Worm (Caenorhabditis elegans) whole organism, midembryonic: ENCODE data around the gene B0393.9.

ENCODE experiments used
- flt-1 ChIP-seq: fragments of 200-800 bp; sonication (Bioruptor generic); IDR thresholded peaks from 2 replicates; pipeline ENCODE4 v1.3.6; 2022; ENCODE audit warnings: missing genetic modification characterization, missing compliant biosample characterization
- klf-2 ChIP-seq: fragments of 200-800 bp; sonication (Bioruptor generic); conservative IDR thresholded peaks from 2 replicates; pipeline ENCODE4 v1.3.6; 2022; ENCODE audit warnings: missing genetic modification reagents, missing genetic modification characterization, missing compliant biosample characterization
- med-1 ChIP-seq: sonication (generic microtip); optimal IDR thresholded peaks from 2 replicates; lab custom pipeline; 2017; ENCODE audit warnings: missing genetic modification characterization, mild to moderate bottlenecking, missing compliant biosample characterization, antibody characterized with exemption, missing genetic modification reagents; ENCODE audit not compliant: insufficient read depth
- ztf-29 ChIP-seq: fragments of 200-800 bp; sonication (Bioruptor generic); IDR thresholded peaks from 2 replicates; pipeline ENCODE4 v1.3.6; 2022; ENCODE audit warnings: missing genetic modification reagents, missing genetic modification characterization, missing compliant biosample characterization

DNA sequence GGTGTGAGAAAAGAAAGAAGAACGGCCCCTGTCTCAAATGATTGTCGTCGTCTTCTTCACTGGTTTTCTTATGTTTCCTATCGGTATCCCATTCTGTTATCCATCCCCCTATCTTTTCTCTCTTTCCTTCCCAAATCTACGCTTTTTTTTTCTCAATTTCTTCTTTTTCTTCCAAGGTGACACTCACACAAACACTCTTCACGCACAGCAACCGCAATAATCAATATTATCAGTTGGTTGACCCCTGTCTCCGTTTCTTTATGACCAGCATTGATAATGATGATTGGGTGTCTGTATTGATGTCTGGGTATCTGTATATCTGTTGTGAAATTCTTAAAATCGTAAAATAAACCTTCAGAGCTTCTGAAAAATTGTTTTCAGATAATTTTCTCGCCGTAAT, 39.1 kb downstream of the B0393.9 start:
- no peak for TF ChIP-seq med-1 (GFP tag; lab: Kevin White, UChicago)
- TF ChIP-seq klf-2 (GFP tag; lab: Robert Waterston, UW), result no peak
- TF ChIP-seq ztf-29 (GFP tag; lab: Robert Waterston, UW), result no peak
- no peak for TF ChIP-seq flt-1
